Worm (Caenorhabditis elegans) whole organism, mixed stage, embryonic: ENCODE results near the gene tsg-101.

Source experiments
- flh-1 ChIP-seq: fragments of 200-800 bp; sonication (Bioruptor generic); optimal IDR thresholded peaks from 2 replicates; lab custom pipeline; 2018; ENCODE audit warnings: mild to moderate bottlenecking, missing genetic modification characterization, moderate library complexity, missing compliant biosample characterization
- lsy-2 ChIP-seq: fragments of 150-350 bp; optimal IDR thresholded peaks from 2 replicates; lab custom pipeline; 2014; ENCODE audit warnings: missing biosample characterization, missing genetic modification characterization
- mab-5 ChIP-seq: fragments of 150-350 bp; optimal IDR thresholded peaks from 2 replicates; lab custom pipeline; 2014; ENCODE audit warnings: missing biosample characterization, missing genetic modification characterization
- mep-1 ChIP-seq: fragments of 150-350 bp; optimal IDR thresholded peaks from 2 replicates; lab custom pipeline; 2017; ENCODE audit warnings: missing biosample characterization, missing genetic modification reagents, missing genetic modification characterization, inconsistent platforms
- nhr-237 ChIP-seq: fragments of 150-350 bp; optimal IDR thresholded peaks from 2 replicates; lab custom pipeline; 2014; ENCODE audit warnings: missing biosample characterization, missing genetic modification characterization
- nhr-76 ChIP-seq: sonication (generic microtip); optimal IDR thresholded peaks from 2 replicates; lab custom pipeline; 2017; ENCODE audit warnings: missing biosample characterization, missing genetic modification characterization

DNA sequence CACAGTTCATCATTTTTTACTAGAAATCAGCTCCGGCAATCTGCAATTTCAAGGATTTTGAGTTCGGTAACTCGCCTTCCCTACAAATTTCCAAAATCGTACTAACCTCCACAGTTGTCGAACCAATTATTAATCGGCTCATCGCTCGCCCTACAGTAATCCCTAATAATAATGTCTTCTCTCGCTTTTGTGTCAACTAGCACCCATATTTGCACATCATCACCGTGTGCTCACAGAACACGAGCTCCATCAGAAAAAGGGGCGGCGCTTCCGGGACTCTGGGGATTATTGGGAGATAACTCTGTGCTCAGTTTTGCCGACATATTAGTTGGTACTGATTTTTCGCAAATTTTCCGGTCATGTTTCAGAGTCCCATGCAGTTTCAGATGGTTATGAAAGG is 16.5 kb downstream of the tsg-101 start, which contains the start of gene ceh-53:
- no peak for TF ChIP-seq flh-1
- TF ChIP-seq mep-1 (tag; lab: Kevin White, UChicago), result no peak
- TF ChIP-seq nhr-237 (tag; lab: Kevin White, UChicago), result no peak
- no peak for TF ChIP-seq mab-5 (tag; lab: Kevin White, UChicago)
- TF ChIP-seq lsy-2 (tag; lab: Kevin White, UChicago), result no peak
- TF ChIP-seq nhr-76 (tag; lab: Kevin White, UChicago), result no peak
